Worm (Caenorhabditis elegans) whole organism, L3 larva: Measurements from ENCODE around the gene clec-128.

Source experiments
- R02D3.7 ChIP-seq: fragments of 150-350 bp; optimal IDR thresholded peaks from 2 replicates; lab custom pipeline; 2014; ENCODE audit warnings: missing biosample characterization, missing genetic modification characterization
- ZK546.5 ChIP-seq: sonication (generic microtip); optimal IDR thresholded peaks from 2 replicates; lab custom pipeline; 2017; ENCODE audit warnings: missing biosample characterization, missing genetic modification characterization
- aly-2 ChIP-seq: fragments of 150-350 bp; optimal IDR thresholded peaks from 2 replicates; lab custom pipeline; 2014; ENCODE audit warnings: missing biosample characterization, missing genetic modification characterization
- ama-1 ChIP-seq: fragments of 150-350 bp; optimal IDR thresholded peaks from 2 replicates; lab custom pipeline; 2018
- ceh-28 ChIP-seq: fragments of 150-350 bp; optimal IDR thresholded peaks from 2 replicates; lab custom pipeline; 2014; ENCODE audit warnings: missing biosample characterization, missing genetic modification reagents, missing genetic modification characterization
- ceh-82 ChIP-seq: fragments of 150-350 bp; optimal IDR thresholded peaks from 2 replicates; lab custom pipeline; 2014; ENCODE audit warnings: missing biosample characterization, missing genetic modification characterization
- ceh-9 ChIP-seq: sonication (generic microtip); optimal IDR thresholded peaks from 2 replicates; lab custom pipeline; 2018; ENCODE audit warnings: missing biosample characterization, missing genetic modification characterization
- daf-12 ChIP-seq: fragments of 150-350 bp; optimal IDR thresholded peaks from 2 replicates; lab custom pipeline; 2014; ENCODE audit warnings: missing biosample characterization, missing genetic modification reagents, missing genetic modification characterization
- egl-27 ChIP-seq: sonication (generic microtip); optimal IDR thresholded peaks from 4 replicates; lab custom pipeline; 2017; ENCODE audit warnings: missing biosample characterization, missing genetic modification reagents, missing genetic modification characterization
- egl-5 ChIP-seq: fragments of 150-350 bp; optimal IDR thresholded peaks from 2 replicates; lab custom pipeline; 2017; ENCODE audit warnings: missing biosample characterization, missing genetic modification reagents, missing genetic modification characterization, inconsistent platforms
- elt-1 ChIP-seq: fragments of 150-350 bp; optimal IDR thresholded peaks from 2 replicates; lab custom pipeline; 2014; ENCODE audit warnings: missing biosample characterization, missing genetic modification characterization
- elt-2 ChIP-seq: sonication (generic microtip); optimal IDR thresholded peaks from 2 replicates; lab custom pipeline; 2016; ENCODE audit warnings: missing genetic modification reagents, mild to moderate bottlenecking, missing genetic modification characterization, missing compliant biosample characterization
- elt-3 ChIP-seq, 3 experiments: fragments of 150-350 bp in 1 of 3; sonication (generic microtip) in 2 of 3; optimal IDR thresholded peaks; 2 replicates in 2 of 3; 4 replicates in 1 of 3; lab custom pipeline; 2014 to 2017; ENCODE audit warnings: missing biosample characterization in 3 of 3, missing genetic modification characterization in 3 of 3
- eor-1 ChIP-seq, 2 experiments: fragments of 150-350 bp; optimal IDR thresholded peaks; 2 replicates each; lab custom pipeline; 2014 to 2018; ENCODE audit warnings: missing biosample characterization in 2 of 2, missing genetic modification characterization in 2 of 2
- fkh-10 ChIP-seq: sonication (generic microtip); optimal IDR thresholded peaks from 2 replicates; lab custom pipeline; 2017; ENCODE audit warnings: missing biosample characterization, missing genetic modification reagents, missing genetic modification characterization
- fkh-2 ChIP-seq: fragments of 150-350 bp; optimal IDR thresholded peaks from 2 replicates; lab custom pipeline; 2014; ENCODE audit warnings: missing biosample characterization, missing genetic modification reagents, missing genetic modification characterization
- fos-1 ChIP-seq: fragments of 150-350 bp; optimal IDR thresholded peaks from 2 replicates; lab custom pipeline; 2014; ENCODE audit warnings: missing biosample characterization, missing genetic modification characterization
- hmg-11 ChIP-seq: sonication (generic microtip); optimal IDR thresholded peaks from 2 replicates; lab custom pipeline; 2016; ENCODE audit warnings: missing genetic modification characterization, missing compliant biosample characterization
- jun-1 ChIP-seq: fragments of 150-350 bp; optimal IDR thresholded peaks from 2 replicates; lab custom pipeline; 2014; ENCODE audit warnings: missing biosample characterization, missing genetic modification reagents, missing genetic modification characterization
- lin-15B ChIP-seq: fragments of 150-350 bp; optimal IDR thresholded peaks from 2 replicates; lab custom pipeline; 2014; ENCODE audit warnings: missing biosample characterization, missing genetic modification characterization
- lsy-12 ChIP-seq: sonication (generic microtip); optimal IDR thresholded peaks from 2 replicates; lab custom pipeline; 2016; ENCODE audit warnings: mild to moderate bottlenecking, missing genetic modification characterization, missing compliant biosample characterization
- mdl-1 ChIP-seq: fragments of 150-350 bp; optimal IDR thresholded peaks from 2 replicates; lab custom pipeline; 2014; ENCODE audit warnings: missing biosample characterization, missing genetic modification characterization
- mml-1 ChIP-seq: fragments of 150-350 bp; sonication (generic microtip); optimal IDR thresholded peaks from 3 replicates; lab custom pipeline; 2014; ENCODE audit warnings: missing biosample characterization, missing genetic modification characterization
- nfya-1 ChIP-seq: sonication (generic microtip); optimal IDR thresholded peaks from 2 replicates; lab custom pipeline; 2017; ENCODE audit warnings: missing genetic modification characterization, mild to moderate bottlenecking, missing compliant biosample characterization, antibody characterized with exemption, moderate library complexity; ENCODE audit not compliant: insufficient read depth
- nhr-11 ChIP-seq: fragments of 150-350 bp; optimal IDR thresholded peaks from 2 replicates; lab custom pipeline; 2014; ENCODE audit warnings: missing biosample characterization, missing genetic modification characterization
- nhr-12 ChIP-seq: fragments of 150-350 bp; optimal IDR thresholded peaks from 2 replicates; lab custom pipeline; 2014; ENCODE audit warnings: missing biosample characterization, missing genetic modification characterization
- nhr-23 ChIP-seq: fragments of 150-350 bp; optimal IDR thresholded peaks from 2 replicates; lab custom pipeline; 2014; ENCODE audit warnings: missing biosample characterization, missing genetic modification reagents, missing genetic modification characterization
- nhr-237 ChIP-seq: fragments of 150-350 bp; optimal IDR thresholded peaks from 2 replicates; lab custom pipeline; 2014; ENCODE audit warnings: missing biosample characterization, missing genetic modification characterization
- nhr-28 ChIP-seq: fragments of 150-350 bp; optimal IDR thresholded peaks from 2 replicates; lab custom pipeline; 2014; ENCODE audit warnings: missing biosample characterization, missing genetic modification characterization
- nhr-43 ChIP-seq: sonication (generic microtip); optimal IDR thresholded peaks from 2 replicates; lab custom pipeline; 2016; ENCODE audit warnings: mild to moderate bottlenecking, missing genetic modification characterization, missing compliant biosample characterization; ENCODE audit not compliant: poor library complexity, severe bottlenecking
- nhr-67 ChIP-seq: fragments of 150-350 bp; optimal IDR thresholded peaks from 2 replicates; lab custom pipeline; 2014; ENCODE audit warnings: missing biosample characterization, missing genetic modification characterization
- nhr-77 ChIP-seq: fragments of 150-350 bp; optimal IDR thresholded peaks from 2 replicates; lab custom pipeline; 2014; ENCODE audit warnings: missing biosample characterization, missing genetic modification characterization
- pha-4 ChIP-seq: fragments of 150-350 bp; optimal IDR thresholded peaks from 2 replicates; lab custom pipeline; 2014; ENCODE audit warnings: missing biosample characterization, missing genetic modification reagents, missing genetic modification characterization
- pqm-1 ChIP-seq: fragments of 150-350 bp; optimal IDR thresholded peaks from 2 replicates; lab custom pipeline; 2017; ENCODE audit warnings: missing biosample characterization, missing genetic modification characterization, inconsistent platforms
- sea-2 ChIP-seq: fragments of 150-350 bp; sonication (generic microtip); optimal IDR thresholded peaks from 4 replicates; lab custom pipeline; 2014; ENCODE audit warnings: missing biosample characterization, missing genetic modification reagents, missing genetic modification characterization
- skn-1 ChIP-seq: fragments of 150-350 bp; optimal IDR thresholded peaks from 2 replicates; lab custom pipeline; 2014; ENCODE audit warnings: missing biosample characterization, missing genetic modification characterization
- snpc-4 ChIP-seq: fragments of 150-350 bp; optimal IDR thresholded peaks from 2 replicates; lab custom pipeline; 2014; ENCODE audit warnings: missing biosample characterization, missing genetic modification characterization
- tbx-2 ChIP-seq: sonication (generic microtip); optimal IDR thresholded peaks from 2 replicates; lab custom pipeline; 2016; ENCODE audit warnings: mild to moderate bottlenecking, missing genetic modification characterization, missing compliant biosample characterization
- unc-39 ChIP-seq: sonication (generic microtip); optimal IDR thresholded peaks from 4 replicates; lab custom pipeline; 2017; ENCODE audit warnings: missing biosample characterization, missing genetic modification characterization
- unc-62 ChIP-seq: fragments of 150-350 bp; sonication (generic microtip); optimal IDR thresholded peaks from 4 replicates; lab custom pipeline; 2014; ENCODE audit warnings: missing biosample characterization, missing genetic modification reagents, missing genetic modification characterization
- ztf-11 ChIP-seq: fragments of 150-350 bp; optimal IDR thresholded peaks from 2 replicates; lab custom pipeline; 2014; ENCODE audit warnings: missing biosample characterization, missing genetic modification characterization
- ztf-4 ChIP-seq: fragments of 150-350 bp; optimal IDR thresholded peaks from 2 replicates; lab custom pipeline; 2014; ENCODE audit warnings: missing biosample characterization, missing genetic modification characterization

The clec-128 gene

ce11 chrII:3557417-3557816, 13.4 kb downstream of the clec-128 start, which contains the start of gene lgc-45:
Gene lgc-45 (plus strand): TSS chrII:3557472.
- TF ChIP-seq jun-1, result no peak
- no peak for TF ChIP-seq R02D3.7
- no peak for TF ChIP-seq elt-1 (tag; lab: Kevin White, UChicago)
- no peak for TF ChIP-seq ztf-11 (tag; lab: Kevin White, UChicago)
- TF ChIP-seq eor-1 (tag; optimal IDR thresholded peaks at IDR 0.05; lab: Kevin White, UChicago), result no peak
- no peak for TF ChIP-seq mml-1 (tag; lab: Kevin White, UChicago)
- no peak for TF ChIP-seq snpc-4 (tag; lab: Kevin White, UChicago)
- no peak for TF ChIP-seq nhr-11 (tag; lab: Kevin White, UChicago)
- no peak for TF ChIP-seq nhr-67 (tag; lab: Kevin White, UChicago)
- TF ChIP-seq sea-2 (GFP tag; lab: Kevin White, UChicago), result no peak

DNA sequence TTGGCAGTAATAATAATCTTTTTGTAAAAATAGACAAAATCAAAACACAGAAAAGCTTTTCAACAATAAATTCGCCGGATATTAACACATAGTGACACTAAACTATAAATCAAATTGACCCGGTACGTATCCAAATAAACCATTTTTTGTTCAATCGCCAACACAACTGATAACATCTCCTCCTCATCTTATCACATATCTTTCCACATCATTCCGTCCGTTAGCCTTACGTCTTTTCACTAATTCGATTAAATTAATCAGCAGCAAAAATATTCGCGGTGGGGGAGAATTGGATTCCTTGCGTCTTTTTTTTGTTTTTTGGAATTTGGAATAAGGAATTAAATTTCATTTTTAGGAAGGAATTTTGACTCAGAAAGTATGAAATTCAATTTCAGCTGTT, 14.2 kb downstream of the clec-128 start:
- TF ChIP-seq tbx-2 (no peak), mml-1 (tag; lab: Kevin White, UChicago) (no peak), nhr-77 (no peak), jun-1 (no peak)
- TF ChIP-seq, all 47 proteins: peak for 0

ce11 chrII:3555281-3555680, 15.5 kb downstream of the clec-128 start:
- TF ChIP-seq aly-2 (tag; lab: Kevin White, UChicago), result no peak
- no peak for TF ChIP-seq nhr-28
- peak; percentile 12 for TF ChIP-seq nhr-43 (tag; lab: Kevin White, UChicago)
- no peak for TF ChIP-seq lsy-12 (tag; lab: Kevin White, UChicago)

- TF ChIP-seq R02D3.7, result no peak
- no peak for TF ChIP-seq nhr-12 (tag; lab: Kevin White, UChicago)
- no peak for TF ChIP-seq ztf-4
- TF ChIP-seq ZK546.5 (tag; lab: Kevin White, UChicago), result no peak
- TF ChIP-seq elt-2 (tag; lab: Kevin White, UChicago), result no peak
- no peak for TF ChIP-seq egl-27 (tag; lab: Kevin White, UChicago)
- TF ChIP-seq nhr-28, result no peak
- TF ChIP-seq hmg-11, result no peak
These were observed 16.2 kb downstream of the clec-128 start for ce11 chrII:3554673-3555072.

ce11 chrII:3553453-3553852, 17.4 kb downstream of the clec-128 start, which contains the start of gene dnc-3:
Gene dnc-3 (plus strand): TSS chrII:3553724.
- no peak for TF ChIP-seq daf-12 (tag; lab: Kevin White, UChicago)
- TF ChIP-seq lin-15B (tag; lab: Kevin White, UChicago), result peak; percentile 59
- TF ChIP-seq elt-3 (tag; optimal IDR thresholded peaks at IDR 0.05; lab: Kevin White, UChicago), result no peak
- TF ChIP-seq elt-1 (tag; lab: Kevin White, UChicago), result no peak
- no peak for TF ChIP-seq unc-39 (tag; lab: Kevin White, UChicago)
- TF ChIP-seq elt-2 (tag; lab: Kevin White, UChicago), result peak; percentile 28
- no peak for TF ChIP-seq skn-1 (tag; lab: Kevin White, UChicago)
- no peak for TF ChIP-seq fkh-2
- TF ChIP-seq mdl-1 (tag; lab: Kevin White, UChicago), result no peak
- TF ChIP-seq lsy-12 (tag; lab: Kevin White, UChicago), result no peak
- TF ChIP-seq ztf-4, result no peak
- TF ChIP-seq ceh-28 (tag; lab: Kevin White, UChicago), result peak; percentile 29
- no peak for TF ChIP-seq nhr-43 (tag; lab: Kevin White, UChicago)
- no peak for TF ChIP-seq nhr-67 (tag; lab: Kevin White, UChicago)
- peak; percentile 53 for TF ChIP-seq tbx-2
- TF ChIP-seq R02D3.7, result no peak
- no peak for TF ChIP-seq sea-2 (GFP tag; lab: Kevin White, UChicago)
- TF ChIP-seq ceh-82, result no peak
- TF ChIP-seq ceh-9, result no peak
- TF ChIP-seq hmg-11, result no peak
- TF ChIP-seq nfya-1 (tag; lab: Kevin White, UChicago), result peak; percentile 51
- no peak for TF ChIP-seq ama-1 (lab: Kevin White, UChicago)
- no peak for TF ChIP-seq nhr-11 (tag; lab: Kevin White, UChicago)
- TF ChIP-seq unc-62 (GFP tag; lab: Kevin White, UChicago), result no peak
- TF ChIP-seq egl-5 (tag; lab: Kevin White, UChicago), result no peak
- TF ChIP-seq snpc-4 (tag; lab: Kevin White, UChicago), result peak; percentile 5
- TF ChIP-seq nhr-237 (tag; lab: Kevin White, UChicago), result no peak
- no peak for TF ChIP-seq jun-1
- no peak for TF ChIP-seq aly-2 (tag; lab: Kevin White, UChicago)
- no peak for TF ChIP-seq fkh-10
- TF ChIP-seq pha-4, result no peak
- TF ChIP-seq nhr-12 (tag; lab: Kevin White, UChicago), result no peak
- TF ChIP-seq pqm-1 (tag; lab: Kevin White, UChicago), result no peak
- TF ChIP-seq mml-1 (tag; lab: Kevin White, UChicago), result no peak
- no peak for TF ChIP-seq ztf-11 (tag; lab: Kevin White, UChicago)
- TF ChIP-seq fos-1 (tag; lab: Kevin White, UChicago), result no peak
- TF ChIP-seq nhr-28, result no peak
- TF ChIP-seq eor-1 (tag; optimal IDR thresholded peaks at IDR 0.05; lab: Kevin White, UChicago), result no peak
- peak; percentile 21 for TF ChIP-seq nhr-23 (tag; lab: Kevin White, UChicago)
- TF ChIP-seq, all 47 proteins: peak for 7
